Fruit fly (Drosophila melanogaster): Measurements from ENCODE around the gene betaGlu.

dm6 chr3R:31739067-31739786 is 32.4 kb downstream of the betaGlu start:
- no peak for TF ChIP-seq CG8478 (optimal IDR thresholded peaks at IDR 0.05)
- no peak for TF ChIP-seq CTCF (optimal IDR thresholded peaks at IDR 0.05)

Measured in S2 (cell line).